Fruit fly (Drosophila melanogaster) whole organism, embryonic: ENCODE results near the gene CG33282.

Source experiments
- Aef1 ChIP-seq: fragments of 200-800 bp; sonication (Bioruptor generic); IDR thresholded peaks from 3 replicates; pipeline ENCODE4 v1.3.6; 2022; ENCODE audit warnings: missing biosample characterization, missing genetic modification characterization
- Antp ChIP-seq: fragments of 200-800 bp; sonication (Bioruptor generic); optimal IDR thresholded peaks from 3 replicates; lab custom pipeline; 2016; ENCODE audit warnings: missing biosample characterization, missing genetic modification characterization
- Awh ChIP-seq: fragments of 200-800 bp; sonication (Bioruptor generic); IDR thresholded peaks from 2 replicates; pipeline ENCODE4, ENCODE4 v1.3.6; 2022; ENCODE audit warnings: missing biosample characterization, missing genetic modification characterization
- B-H2 ChIP-seq: fragments of 200-800 bp; sonication (Bioruptor generic); optimal IDR thresholded peaks from 2 replicates; lab custom pipeline; 2018; ENCODE audit warnings: missing biosample characterization, mild to moderate bottlenecking, missing genetic modification characterization
- CG10267 ChIP-seq: fragments of 200-800 bp; sonication (Bioruptor generic); optimal IDR thresholded peaks from 2 replicates; lab custom pipeline; 2018; ENCODE audit warnings: missing biosample characterization, mild to moderate bottlenecking, missing genetic modification characterization, moderate library complexity
- CG11398 ChIP-seq: fragments of 200-800 bp; sonication (Bioruptor generic); optimal IDR thresholded peaks from 2 replicates; lab custom pipeline; 2016; ENCODE audit warnings: missing biosample characterization, missing genetic modification characterization
- CG11695 ChIP-seq: fragments of 200-800 bp; sonication (Bioruptor generic); IDR thresholded peaks from 3 replicates; pipeline ENCODE4 v1.3.6; 2022; ENCODE audit warnings: missing biosample characterization, missing genetic modification characterization
- CG11723 ChIP-seq: fragments of 200-800 bp; sonication (Bioruptor generic); optimal IDR thresholded peaks from 2 replicates; lab custom pipeline; 2017; ENCODE audit warnings: missing biosample characterization, mild to moderate bottlenecking, missing genetic modification characterization
- CG12769 ChIP-seq: fragments of 200-800 bp; sonication (Bioruptor generic); optimal IDR thresholded peaks from 2 replicates; lab custom pipeline; 2019; ENCODE audit warnings: missing biosample characterization, mild to moderate bottlenecking, missing genetic modification characterization, moderate library complexity
- CG13424 ChIP-seq: fragments of 200-800 bp; sonication (Bioruptor generic); optimal IDR thresholded peaks from 2 replicates; lab custom pipeline; 2019; ENCODE audit warnings: missing biosample characterization, mild to moderate bottlenecking, missing genetic modification characterization, moderate library complexity
- CG14050 ChIP-seq: fragments of 200-800 bp; sonication (Bioruptor generic); IDR thresholded peaks from 3 replicates; pipeline ENCODE4 v1.3.6; 2022; ENCODE audit warnings: missing biosample characterization, missing genetic modification characterization
- CG1603 ChIP-seq: fragments of 200-800 bp; sonication (Bioruptor generic); optimal IDR thresholded peaks from 2 replicates; lab custom pipeline; 2019; ENCODE audit warnings: missing biosample characterization, mild to moderate bottlenecking, missing genetic modification characterization, moderate library complexity
- CG17568 ChIP-seq: fragments of 200-800 bp; sonication (Bioruptor generic); optimal IDR thresholded peaks from 2 replicates; lab custom pipeline; 2018; ENCODE audit warnings: missing biosample characterization, mild to moderate bottlenecking, missing genetic modification characterization, moderate library complexity
- CG18476 ChIP-seq: fragments of 200-800 bp; sonication (Bioruptor generic); optimal IDR thresholded peaks from 2 replicates; lab custom pipeline; 2016; ENCODE audit warnings: missing biosample characterization, mild to moderate bottlenecking, missing genetic modification characterization
- CG31365 ChIP-seq: fragments of 200-800 bp; sonication (Bioruptor generic); optimal IDR thresholded peaks from 2 replicates; lab custom pipeline; 2018; ENCODE audit warnings: missing biosample characterization, mild to moderate bottlenecking, missing genetic modification characterization
- CG32532 ChIP-seq: fragments of 200-800 bp; sonication (Bioruptor generic); IDR thresholded peaks from 2 replicates; pipeline ENCODE4 v1.3.6; 2022; ENCODE audit warnings: missing biosample characterization, missing genetic modification characterization
- CG32772 ChIP-seq: fragments of 200-800 bp; sonication (Bioruptor generic); IDR thresholded peaks from 2 replicates; pipeline ENCODE4 v1.3.6; 2022; ENCODE audit warnings: missing biosample characterization, missing genetic modification characterization
- CG7839 ChIP-seq: fragments of 200-800 bp; sonication (Bioruptor generic); optimal IDR thresholded peaks from 3 replicates; lab custom pipeline; 2018; ENCODE audit warnings: missing biosample characterization, mild to moderate bottlenecking, missing genetic modification characterization, moderate library complexity
- CG7928 ChIP-seq: fragments of 200-800 bp; sonication (Bioruptor generic); optimal IDR thresholded peaks from 2 replicates; lab custom pipeline; 2017; ENCODE audit warnings: missing biosample characterization, mild to moderate bottlenecking, missing genetic modification characterization
- CG9932 ChIP-seq: fragments of 200-800 bp; sonication (Bioruptor generic); IDR thresholded peaks from 2 replicates; pipeline ENCODE4 v1.3.6; 2022; ENCODE audit warnings: missing biosample characterization, missing genetic modification characterization
- ERR ChIP-seq: fragments of 200-800 bp; sonication (Bioruptor generic); optimal IDR thresholded peaks from 2 replicates; lab custom pipeline; 2016; ENCODE audit warnings: missing biosample characterization, missing genetic modification characterization
- Ets97D ChIP-seq: fragments of 200-800 bp; sonication (Bioruptor generic); optimal IDR thresholded peaks from 3 replicates; lab custom pipeline; 2016; ENCODE audit warnings: missing biosample characterization, missing genetic modification characterization
- Jarid2 ChIP-seq: fragments of 200-800 bp; sonication (Bioruptor generic); optimal IDR thresholded peaks from 3 replicates; lab custom pipeline; 2017; ENCODE audit warnings: mild to moderate bottlenecking, missing biosample characterization, missing genetic modification reagents, missing genetic modification characterization
- Kr ChIP-seq: fragments of 200-800 bp; sonication (Bioruptor generic); optimal IDR thresholded peaks from 2 replicates; lab custom pipeline; 2017; ENCODE audit warnings: missing biosample characterization, mild to moderate bottlenecking, missing genetic modification characterization
- Neu2 ChIP-seq: fragments of 200-800 bp; sonication (Bioruptor generic); optimal IDR thresholded peaks from 3 replicates; lab custom pipeline; 2016; ENCODE audit warnings: missing biosample characterization, missing genetic modification characterization, borderline replicate concordance
- Oli ChIP-seq: fragments of 200-800 bp; sonication (Bioruptor generic); optimal IDR thresholded peaks from 2 replicates; lab custom pipeline; 2018; ENCODE audit warnings: missing biosample characterization, mild to moderate bottlenecking, missing genetic modification characterization, moderate library complexity
- Xbp1 ChIP-seq: fragments of 200-800 bp; sonication (Bioruptor generic); optimal IDR thresholded peaks from 3 replicates; lab custom pipeline; 2016; ENCODE audit warnings: missing biosample characterization, mild to moderate bottlenecking, missing genetic modification characterization
- bowl ChIP-seq: fragments of 200-800 bp; sonication (Bioruptor generic); IDR thresholded peaks from 2 replicates; pipeline ENCODE4 v1.3.6; 2022; ENCODE audit warnings: missing biosample characterization, missing genetic modification characterization
- croc ChIP-seq: fragments of 200-800 bp; sonication (Bioruptor generic); conservative IDR thresholded peaks from 3 replicates; pipeline ENCODE4 v1.3.6; 2022; ENCODE audit warnings: missing biosample characterization, missing genetic modification characterization
- dan ChIP-seq: fragments of 200-800 bp; sonication (Bioruptor generic); IDR thresholded peaks from 2 replicates; pipeline ENCODE4 v1.3.6; 2022; ENCODE audit warnings: missing biosample characterization, missing genetic modification characterization
- dmrt99B ChIP-seq: fragments of 200-800 bp; sonication (Bioruptor generic); optimal IDR thresholded peaks from 2 replicates; lab custom pipeline; 2018; ENCODE audit warnings: missing biosample characterization, mild to moderate bottlenecking, missing genetic modification characterization, moderate library complexity
- dpn ChIP-seq, 2 experiments: fragments of 200-800 bp; sonication (Bioruptor generic); optimal IDR thresholded peaks; 3 replicates each; lab custom pipeline; 2016; ENCODE audit warnings: missing biosample characterization in 2 of 2, missing genetic modification characterization in 2 of 2
- ems ChIP-seq: fragments of 200-800 bp; sonication (Bioruptor generic); optimal IDR thresholded peaks from 3 replicates; lab custom pipeline; 2016; ENCODE audit warnings: missing biosample characterization, missing genetic modification characterization
- gsb-n ChIP-seq: fragments of 200-800 bp; sonication (Bioruptor generic); optimal IDR thresholded peaks from 3 replicates; lab custom pipeline; 2018; ENCODE audit warnings: missing biosample characterization, mild to moderate bottlenecking, missing genetic modification characterization
- lilli ChIP-seq: fragments of 200-800 bp; sonication (Bioruptor generic); optimal IDR thresholded peaks from 3 replicates; lab custom pipeline; 2016; ENCODE audit warnings: missing biosample characterization, missing genetic modification characterization
- nerfin-2 ChIP-seq: fragments of 200-800 bp; sonication (Bioruptor generic); IDR thresholded peaks from 2 replicates; pipeline ENCODE4 v1.3.6; 2022; ENCODE audit warnings: missing biosample characterization, missing genetic modification characterization; ENCODE audit not compliant: partially characterized antibody
- org-1 ChIP-seq: fragments of 200-800 bp; sonication (Bioruptor generic); optimal IDR thresholded peaks from 2 replicates; lab custom pipeline; 2017; ENCODE audit warnings: missing biosample characterization, missing genetic modification characterization
- pan ChIP-seq, 4 experiments: fragments of >200 bp in 3 of 4; fragments of 200-800 bp in 1 of 4; sonication (Bioruptor generic) in 1 of 4; optimal IDR thresholded peaks in 3 of 4; IDR thresholded peaks in 1 of 4; 2 replicates each; pipeline versions ENCODE4 v1.3.6 to Lab custom; 2017 to 2022; ENCODE audit warnings: missing biosample characterization in 2 of 4, missing genetic modification characterization in 2 of 4, mixed read lengths in 1 of 4
- peb ChIP-seq: fragments of 200-800 bp; sonication (Bioruptor generic); IDR thresholded peaks from 2 replicates; pipeline ENCODE4 v1.3.6; 2022; ENCODE audit warnings: missing biosample characterization, missing genetic modification characterization
- prd ChIP-seq, 3 experiments: fragments of >200 bp in 2 of 3; fragments of 200-800 bp in 1 of 3; sonication (Bioruptor generic) in 1 of 3; optimal IDR thresholded peaks in 2 of 3; IDR thresholded peaks in 1 of 3; 2 replicates in 2 of 3; 3 replicates in 1 of 3; pipeline versions ENCODE4 v1.3.6 to Lab custom; 2017 to 2022; ENCODE audit warnings: missing biosample characterization in 1 of 3, missing genetic modification characterization in 1 of 3
- pum ChIP-seq: fragments of 200-800 bp; sonication (Bioruptor generic); optimal IDR thresholded peaks from 2 replicates; lab custom pipeline; 2016; ENCODE audit warnings: missing biosample characterization, missing genetic modification characterization
- schlank ChIP-seq: fragments of 200-800 bp; sonication (Bioruptor generic); optimal IDR thresholded peaks from 2 replicates; lab custom pipeline; 2018; ENCODE audit warnings: missing biosample characterization, mild to moderate bottlenecking, missing genetic modification characterization
- sens ChIP-seq: fragments of 200-800 bp; sonication (Bioruptor generic); peaks from one replicate; lab custom pipeline; 2016; ENCODE audit warnings: missing biosample characterization, missing genetic modification characterization
- sob ChIP-seq: fragments of 200-800 bp; sonication (Bioruptor generic); IDR thresholded peaks from 2 replicates; pipeline ENCODE4 v1.3.6; 2022; ENCODE audit warnings: missing biosample characterization, missing genetic modification characterization
- ssp ChIP-seq: fragments of 200-800 bp; sonication (Bioruptor generic); IDR thresholded peaks from 2 replicates; pipeline ENCODE4 v1.3.6; 2022; ENCODE audit warnings: missing biosample characterization, missing genetic modification characterization
- sug ChIP-seq: fragments of 200-800 bp; optimal IDR thresholded peaks from 2 replicates; lab custom pipeline; 2019; ENCODE audit warnings: missing biosample characterization, mild to moderate bottlenecking, missing genetic modification characterization, moderate library complexity
- toy ChIP-seq: fragments of 200-800 bp; sonication (Bioruptor generic); IDR thresholded peaks from 2 replicates; pipeline ENCODE4 v1.3.6; 2022; ENCODE audit warnings: missing biosample characterization, missing genetic modification characterization
- tx ChIP-seq: fragments of 200-800 bp; sonication (Bioruptor generic); optimal IDR thresholded peaks from 2 replicates; lab custom pipeline; 2016; ENCODE audit warnings: missing biosample characterization, missing genetic modification characterization
- vfl ChIP-seq: fragments of 200-800 bp; sonication (Bioruptor generic); optimal IDR thresholded peaks from 2 replicates; lab custom pipeline; 2016; ENCODE audit warnings: missing biosample characterization, missing genetic modification characterization
- zen ChIP-seq: fragments of 200-800 bp; sonication (Bioruptor generic); optimal IDR thresholded peaks from 3 replicates; lab custom pipeline; 2018; ENCODE audit warnings: missing biosample characterization, mild to moderate bottlenecking, missing genetic modification characterization, moderate library complexity
- zfh1 ChIP-seq: fragments of 200-800 bp; sonication (Bioruptor generic); IDR thresholded peaks from 3 replicates; pipeline ENCODE4 v1.3.6; 2022; ENCODE audit warnings: missing biosample characterization, missing genetic modification characterization

CG33282 gene

dm6 chr2L:3356193-3356645 lies 28.5 kb downstream of the CG33282 start (continued):
- TF ChIP-seq dan (GFP tag; lab: Robert Waterston, UW) (no peak), CG10267 (no peak), CG32532 (GFP tag; lab: Robert Waterston, UW) (peak; percentile 59), zen (tag; lab: Kevin White, UChicago) (no peak), CG14050 (GFP tag; lab: Robert Waterston, UW) (no peak), sens (GFP tag; lab: Kevin White, UChicago) (peak; percentile 60), CG12769 (tag; lab: Kevin White, UChicago) (no peak), croc (GFP tag; lab: Robert Waterston, UW) (no peak), org-1 (GFP tag; lab: Kevin White, UChicago) (no peak), Neu2 (GFP tag; lab: Kevin White, UChicago) (no peak), CG31365 (tag; lab: Kevin White, UChicago) (no peak), ems (GFP tag; lab: Kevin White, UChicago) (no peak), Oli (tag; lab: Kevin White, UChicago) (no peak), CG18476 (no peak), toy (GFP tag; lab: Robert Waterston, UW) (no peak), vfl (GFP tag; lab: Kevin White, UChicago) (no peak), gsb-n (tag; lab: Kevin White, UChicago) (no peak), dpn (GFP tag; optimal IDR thresholded peaks at IDR 0.05; lab: Kevin White, UChicago) (peak in 1 of 2 experiments; percentile 29), lilli (GFP tag; lab: Kevin White, UChicago) (peak; percentile 46), Aef1 (GFP tag; lab: Robert Waterston, UW) (peak; percentile 45; the same call in 2 of the 3 replicates), CG7928 (GFP tag; lab: Kevin White, UChicago) (no peak), Jarid2 (no peak), pan (optimal IDR thresholded peaks at IDR 0.05; lab: Kevin White, UChicago) (no peak), pan (GFP tag; optimal IDR thresholded peaks at IDR 0.05 in 1 of 2, IDR thresholded peaks at IDR 0.05 in 1 of 2) (no peak), CG1603 (tag; lab: Kevin White, UChicago) (no peak), CG11398 (GFP tag; lab: Kevin White, UChicago) (no peak), Awh (GFP tag; lab: Robert Waterston, UW) (no peak), CG32772 (GFP tag; lab: Robert Waterston, UW) (0 out of 2 replicates have a peak, but pooled peaks have one; percentile 9), sug (tag; lab: Kevin White, UChicago) (peak; percentile 22), peb (no peak), tx (GFP tag; lab: Kevin White, UChicago) (peak; percentile 13), CG7839 (tag; lab: Kevin White, UChicago) (no peak), schlank (peak; percentile 11), B-H2 (GFP tag; lab: Kevin White, UChicago) (no peak), bowl (GFP tag; lab: Robert Waterston, UW) (no peak), Antp (no peak), CG17568 (no peak), nerfin-2 (no peak), dmrt99B (tag; lab: Kevin White, UChicago) (no peak), Xbp1 (GFP tag; lab: Kevin White, UChicago) (no peak), sob (GFP tag; lab: Robert Waterston, UW) (peak; percentile 68), Kr (GFP tag; lab: Kevin White, UChicago) (no peak), Ets97D (GFP tag; lab: Kevin White, UChicago) (no peak), CG9932 (peak; percentile 57), ERR (peak; percentile 14), CG11695 (no peak), ssp (GFP tag; lab: Robert Waterston, UW) (no peak), CG13424 (tag; lab: Kevin White, UChicago) (no peak), pum (GFP tag; lab: Kevin White, UChicago) (peak; percentile 4), CG11723 (GFP tag; lab: Kevin White, UChicago) (no peak), prd (optimal IDR thresholded peaks at IDR 0.05; lab: Kevin White, UChicago) (no peak), prd (GFP tag; IDR thresholded peaks at IDR 0.05; lab: Robert Waterston, UW) (no peak), zfh1 (GFP tag; lab: Robert Waterston, UW) (no peak)
